Fruit fly (Drosophila melanogaster): Measurements from ENCODE around the gene elm.

Gene elm

dm6 chr3R:5686049-5686757 is 31.5 kb upstream of the elm start (continued):
- TF ChIP-seq CG9876 (GFP tag; optimal IDR thresholded peaks at IDR 0.05): no peak
- TF ChIP-seq CG12769 (tag; optimal IDR thresholded peaks at IDR 0.05): peak; percentile 75
- TF ChIP-seq sens-2 (GFP tag; IDR thresholded peaks at IDR 0.05): no peak
- no peak for TF ChIP-seq CHES-1-like (GFP tag; optimal IDR thresholded peaks at IDR 0.05)
- no peak for TF ChIP-seq CG11696 (GFP tag; IDR thresholded peaks at IDR 0.05)
- no peak for TF ChIP-seq Hr78 (GFP tag; optimal IDR thresholded peaks at IDR 0.05)
- no peak for TF ChIP-seq ato (GFP tag; IDR thresholded peaks at IDR 0.05; ENCODE audit: partially characterized antibody)
- no peak for TF ChIP-seq Kr (GFP tag; optimal IDR thresholded peaks at IDR 0.05)
- TF ChIP-seq zf30C (GFP tag; optimal IDR thresholded peaks at IDR 0.05): no peak
- no peak for TF ChIP-seq fd102C (GFP tag; optimal IDR thresholded peaks at IDR 0.05)
- peak; percentile 52 for TF ChIP-seq ATbp (GFP tag; optimal IDR thresholded peaks at IDR 0.05)
- TF ChIP-seq p53 (GFP tag; optimal IDR thresholded peaks at IDR 0.05): no peak
- peak; percentile 53 for TF ChIP-seq NfI (GFP tag; optimal IDR thresholded peaks at IDR 0.05)
- peak; percentile 58 for TF ChIP-seq unpg (GFP tag; optimal IDR thresholded peaks at IDR 0.05)
- no peak for TF ChIP-seq Stat92E (GFP tag; optimal IDR thresholded peaks at IDR 0.05)
- TF ChIP-seq zfh1 (GFP tag; IDR thresholded peaks at IDR 0.05): no peak; the same call in 2 of the 3 replicates
- TF ChIP-seq CG17829 (tag; optimal IDR thresholded peaks at IDR 0.05): peak; percentile 23
- no peak for TF ChIP-seq CG17802 (tag; optimal IDR thresholded peaks at IDR 0.05)
- peak; percentile 70 for TF ChIP-seq gem (tag; optimal IDR thresholded peaks at IDR 0.05)
- no peak for TF ChIP-seq mam (GFP tag; optimal IDR thresholded peaks at IDR 0.05)
- TF ChIP-seq CG8089 (GFP tag; optimal IDR thresholded peaks at IDR 0.05): no peak
- no peak for TF ChIP-seq CG10321 (GFP tag; IDR thresholded peaks at IDR 0.05)
- TF ChIP-seq CG3726 (GFP tag; IDR thresholded peaks at IDR 0.05): no peak
- no peak for TF ChIP-seq ac (GFP tag; optimal IDR thresholded peaks at IDR 0.05)
- TF ChIP-seq Optix (GFP tag; IDR thresholded peaks at IDR 0.05): 0 out of 3 replicates have a peak, but pooled peaks have one; percentile 32
- TF ChIP-seq kay (GFP tag; optimal IDR thresholded peaks at IDR 0.05): no peak
- no peak for TF ChIP-seq Camta (GFP tag; optimal IDR thresholded peaks at IDR 0.05)
- TF ChIP-seq CG6254 (GFP tag; optimal IDR thresholded peaks at IDR 0.05): peak; percentile 14
- TF ChIP-seq CG1529 (GFP tag; optimal IDR thresholded peaks at IDR 0.05): no peak
- 0 out of 2 replicates have a peak, but pooled peaks have one; percentile 23 for TF ChIP-seq Ada2b (GFP tag; IDR thresholded peaks at IDR 0.05)
- no peak for TF ChIP-seq Eip74EF (GFP tag; optimal IDR thresholded peaks at IDR 0.05)
- no peak for TF ChIP-seq inv (GFP tag; IDR thresholded peaks at IDR 0.05; ENCODE audit: partially characterized antibody)
- no peak for TF ChIP-seq CG7745 (tag; optimal IDR thresholded peaks at IDR 0.05)
- peak; percentile 36; the same call in 1 of the 3 replicates for TF ChIP-seq CG14050 (GFP tag; IDR thresholded peaks at IDR 0.05)
- TF ChIP-seq Drgx (GFP tag; IDR thresholded peaks at IDR 0.05): no peak
- no peak for TF ChIP-seq eve (GFP tag; optimal IDR thresholded peaks at IDR 0.05)
- TF ChIP-seq Sox102F (GFP tag; optimal IDR thresholded peaks at IDR 0.05): peak; percentile 63
- no peak for TF ChIP-seq dmrt11E (tag; optimal IDR thresholded peaks at IDR 0.05)
- no peak for TF ChIP-seq pb (GFP tag; optimal IDR thresholded peaks at IDR 0.05)
- TF ChIP-seq pnt (GFP tag; optimal IDR thresholded peaks at IDR 0.05): no peak
- TF ChIP-seq salm (tag; optimal IDR thresholded peaks at IDR 0.05): no peak
- TF ChIP-seq ab (GFP tag; optimal IDR thresholded peaks at IDR 0.05): no peak
- TF ChIP-seq grau (tag; optimal IDR thresholded peaks at IDR 0.05): peak; percentile 94
- peak; percentile 23; the same call in 1 of the 3 replicates for TF ChIP-seq CG11695 (GFP tag; IDR thresholded peaks at IDR 0.05)
- TF ChIP-seq gt (GFP tag; IDR thresholded peaks at IDR 0.05): no peak
- no peak for TF ChIP-seq CG11723 (GFP tag; optimal IDR thresholded peaks at IDR 0.05)
- no peak for TF ChIP-seq CG3838 (GFP tag; optimal IDR thresholded peaks at IDR 0.05)
- TF ChIP-seq CG12391 (tag; optimal IDR thresholded peaks at IDR 0.05): peak; percentile 38
- no peak for TF ChIP-seq wek (GFP tag; optimal IDR thresholded peaks at IDR 0.05)

Data from whole organism, embryonic.